Worm (Caenorhabditis elegans) whole organism, midembryonic: ENCODE measurements around the gene klp-18.

ENCODE experiments used
- T22C8.4 ChIP-seq: fragments of 200-800 bp; sonication (Bioruptor generic); IDR thresholded peaks from 2 replicates; pipeline ENCODE4 v1.3.6; 2022; ENCODE audit warnings: missing genetic modification characterization, missing compliant biosample characterization
- cog-1 ChIP-seq: sonication (generic microtip); optimal IDR thresholded peaks from 2 replicates; lab custom pipeline; 2016; ENCODE audit warnings: missing genetic modification characterization, missing compliant biosample characterization
- flt-1 ChIP-seq: fragments of 200-800 bp; sonication (Bioruptor generic); IDR thresholded peaks from 2 replicates; pipeline ENCODE4 v1.3.6; 2022; ENCODE audit warnings: missing genetic modification characterization, missing compliant biosample characterization
- klf-2 ChIP-seq: fragments of 200-800 bp; sonication (Bioruptor generic); conservative IDR thresholded peaks from 2 replicates; pipeline ENCODE4 v1.3.6; 2022; ENCODE audit warnings: missing genetic modification reagents, missing genetic modification characterization, missing compliant biosample characterization
- med-1 ChIP-seq: sonication (generic microtip); optimal IDR thresholded peaks from 2 replicates; lab custom pipeline; 2017; ENCODE audit warnings: missing genetic modification characterization, mild to moderate bottlenecking, missing compliant biosample characterization, antibody characterized with exemption, missing genetic modification reagents; ENCODE audit not compliant: insufficient read depth
- ref-1 ChIP-seq: fragments of 200-800 bp; sonication (Bioruptor generic); conservative IDR thresholded peaks from 2 replicates; pipeline ENCODE4 v1.3.6; 2022; ENCODE audit warnings: missing genetic modification reagents, missing genetic modification characterization, missing compliant biosample characterization
- tab-1 ChIP-seq: fragments of 200-800 bp; sonication (Bioruptor generic); IDR thresholded peaks from 2 replicates; pipeline ENCODE4 v1.3.6; 2022; ENCODE audit warnings: missing genetic modification characterization, missing compliant biosample characterization
- ztf-23 ChIP-seq: fragments of 200-800 bp; sonication (Bioruptor generic); IDR thresholded peaks from 2 replicates; pipeline ENCODE4 v1.3.6; 2022; ENCODE audit warnings: missing genetic modification reagents, missing genetic modification characterization, missing compliant biosample characterization
- ztf-29 ChIP-seq: fragments of 200-800 bp; sonication (Bioruptor generic); IDR thresholded peaks from 2 replicates; pipeline ENCODE4 v1.3.6; 2022; ENCODE audit warnings: missing genetic modification reagents, missing genetic modification characterization, missing compliant biosample characterization

Gene klp-18

DNA sequence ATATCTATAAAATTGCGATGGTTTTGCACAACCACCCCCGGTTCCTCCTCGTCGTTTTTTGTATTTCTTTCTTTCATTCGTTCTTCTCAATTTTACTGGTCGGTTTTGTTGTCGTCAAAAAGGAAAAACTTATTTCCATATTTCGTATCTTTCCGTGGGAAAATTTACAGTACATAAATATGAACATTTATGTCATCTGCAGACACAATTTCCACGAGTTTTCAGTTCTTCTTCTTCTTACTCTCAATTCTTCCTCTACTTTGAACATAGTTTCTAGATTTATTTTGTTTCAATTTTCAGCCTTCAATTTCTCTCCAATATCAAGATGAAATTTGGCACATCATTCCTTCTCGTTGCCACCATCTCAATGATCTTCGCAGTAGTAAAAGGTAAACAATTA, 41.2 kb downstream of the klp-18 start, which contains the start of gene Y43B11AR.1:
Gene Y43B11AR.1 (plus strand): TSS at position 301 of the 400 bp plus-strand sequence.
- TF ChIP-seq flt-1 (GFP tag; lab: Robert Waterston, UW), result no peak
- no peak for TF ChIP-seq med-1 (GFP tag; lab: Kevin White, UChicago)
- TF ChIP-seq T22C8.4 (GFP tag; lab: Robert Waterston, UW), result no peak
- no peak for TF ChIP-seq klf-2 (GFP tag; lab: Robert Waterston, UW)
- no peak for TF ChIP-seq ref-1 (GFP tag; lab: Robert Waterston, UW)
- TF ChIP-seq ztf-29 (GFP tag; lab: Robert Waterston, UW), result no peak
- no peak for TF ChIP-seq tab-1
- no peak for TF ChIP-seq ztf-23 (GFP tag; lab: Robert Waterston, UW)
- no peak for TF ChIP-seq cog-1

DNA sequence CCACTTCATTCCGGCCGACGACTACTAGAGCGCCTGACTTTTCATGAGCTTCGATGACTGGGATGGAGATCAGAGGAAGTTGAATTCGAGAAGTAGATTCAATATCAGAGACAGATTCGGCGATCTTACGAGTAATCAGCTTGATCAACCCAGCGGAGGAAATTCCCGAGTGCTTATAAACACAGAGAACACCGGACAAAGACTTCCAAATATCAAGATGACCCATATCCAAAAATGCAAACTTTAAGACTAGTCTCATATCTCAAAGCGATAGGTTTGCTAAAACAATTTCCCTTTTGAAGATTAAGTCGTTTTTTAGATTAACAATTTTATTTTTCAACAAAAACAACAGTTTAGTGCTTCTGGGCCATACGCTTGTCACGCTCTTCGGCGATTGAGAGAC, 43.4 kb downstream of the klp-18 start, which contains the start of gene Y43B11AR.3:
Gene Y43B11AR.3 (minus strand): TSS at position 335 of the 403 bp plus-strand sequence.
- TF ChIP-seq flt-1 (GFP tag; lab: Robert Waterston, UW) (peak; percentile 32; the same call in 1 of the 2 replicates), ztf-23 (GFP tag; lab: Robert Waterston, UW) (no peak)

DNA sequence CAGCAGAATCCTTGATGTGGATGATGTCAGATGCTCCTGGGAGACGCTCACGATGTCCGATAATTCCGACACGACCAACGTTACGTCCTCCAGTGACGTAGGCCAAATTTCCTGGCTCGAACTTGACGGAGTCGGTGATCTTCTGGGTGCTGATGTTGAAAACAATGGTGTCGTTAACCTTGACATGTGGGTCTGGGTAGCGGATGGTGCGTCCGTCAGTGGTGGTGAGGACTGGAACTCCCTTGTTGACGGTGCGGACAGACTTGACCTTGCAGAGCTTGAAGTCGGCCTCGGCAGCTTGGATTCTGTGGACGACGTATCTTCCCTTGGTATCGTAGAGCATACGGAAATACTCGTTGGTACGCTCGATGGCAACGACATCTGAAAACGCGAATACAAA, 44.0 kb downstream of the klp-18 start:
- TF ChIP-seq tab-1, result no peak

DNA sequence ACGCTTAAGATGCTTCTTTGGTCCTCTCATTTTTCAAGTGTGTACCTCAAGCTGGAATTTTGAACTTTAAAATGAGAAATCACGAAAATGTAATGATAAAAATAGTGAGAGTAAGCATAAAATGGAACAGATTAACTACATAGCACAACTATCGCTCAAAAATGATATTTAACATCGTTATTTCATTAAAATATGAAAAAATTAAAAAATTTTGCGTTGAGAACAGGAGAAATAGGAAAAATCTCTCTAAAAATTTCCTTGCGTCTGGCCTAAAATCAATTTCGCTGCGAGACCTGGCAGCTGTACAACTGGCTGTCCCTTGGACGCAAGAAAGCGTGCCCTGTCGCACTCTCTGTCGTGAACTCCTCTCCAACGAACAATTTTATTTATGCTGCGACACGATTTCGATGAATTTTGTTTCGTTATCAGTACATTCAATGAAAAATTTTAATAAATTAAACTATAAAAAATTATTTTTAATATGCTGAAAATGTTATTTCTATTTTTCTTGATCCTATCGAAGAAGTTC, 44.7 kb downstream of the klp-18 start, which contains the start of gene rps-4:
Gene rps-4 (minus strand): TSS at position 51 of the 529 bp plus-strand sequence.
- no peak for TF ChIP-seq ref-1 (GFP tag; lab: Robert Waterston, UW)
- TF ChIP-seq flt-1 (GFP tag; lab: Robert Waterston, UW), result peak; percentile 83
- TF ChIP-seq ztf-29 (GFP tag; lab: Robert Waterston, UW), result no peak
- TF ChIP-seq T22C8.4 (GFP tag; lab: Robert Waterston, UW), result no peak
- TF ChIP-seq cog-1, result peak; percentile 61
